Worm (Caenorhabditis elegans) whole organism, L1 larva: Measurements from ENCODE around the gene ZK154.1.

Experiments
- C16A3.4 ChIP-seq: fragments of 150-350 bp; optimal IDR thresholded peaks from 2 replicates; lab custom pipeline; 2014; ENCODE audit warnings: missing biosample characterization, missing genetic modification characterization
- F16B12.6 ChIP-seq: fragments of 150-350 bp; optimal IDR thresholded peaks from 2 replicates; lab custom pipeline; 2014; ENCODE audit warnings: missing biosample characterization, missing genetic modification characterization
- Y116A8C.19 ChIP-seq: sonication (generic microtip); optimal IDR thresholded peaks from 2 replicates; lab custom pipeline; 2016; ENCODE audit warnings: missing compliant biosample characterization, missing genetic modification characterization, borderline replicate concordance
- alr-1 ChIP-seq: fragments of 200-800 bp; sonication (Bioruptor generic); optimal IDR thresholded peaks from 2 replicates; lab custom pipeline; 2018; ENCODE audit warnings: borderline replicate concordance, mild to moderate bottlenecking, missing genetic modification characterization, missing compliant biosample characterization
- blmp-1 ChIP-seq: fragments of 150-350 bp; optimal IDR thresholded peaks from 2 replicates; lab custom pipeline; 2014; ENCODE audit warnings: missing biosample characterization, missing genetic modification characterization
- ceh-63 ChIP-seq: fragments of 200-800 bp; sonication (Bioruptor generic); optimal IDR thresholded peaks from 2 replicates; lab custom pipeline; 2018; ENCODE audit warnings: mild to moderate bottlenecking, missing genetic modification characterization, missing compliant biosample characterization
- ceh-8 ChIP-seq: fragments of 200-800 bp; sonication (Bioruptor generic); optimal IDR thresholded peaks from 2 replicates; lab custom pipeline; 2018; ENCODE audit warnings: mild to moderate bottlenecking, missing genetic modification characterization, moderate library complexity, missing compliant biosample characterization
- ceh-82 ChIP-seq, 3 experiments: fragments of 150-350 bp in 1 of 3; sonication (generic microtip) in 2 of 3; optimal IDR thresholded peaks; 2 replicates each; lab custom pipeline; 2014 to 2017; ENCODE audit warnings: missing biosample characterization in 3 of 3, missing genetic modification characterization in 3 of 3
- ceh-90 ChIP-seq: sonication (generic microtip); optimal IDR thresholded peaks from 2 replicates; lab custom pipeline; 2016; ENCODE audit warnings: missing genetic modification characterization, missing compliant biosample characterization
- ces-1 ChIP-seq: fragments of 150-350 bp; optimal IDR thresholded peaks from 2 replicates; lab custom pipeline; 2014; ENCODE audit warnings: missing biosample characterization, missing genetic modification reagents, missing genetic modification characterization
- dsc-1 ChIP-seq: sonication (generic microtip); optimal IDR thresholded peaks from 2 replicates; lab custom pipeline; 2016; ENCODE audit warnings: mild to moderate bottlenecking, missing genetic modification characterization, missing compliant biosample characterization
- efl-1 ChIP-seq, 4 experiments: fragments of 150-350 bp; optimal IDR thresholded peaks in 3 of 4; peaks in 1 of 4; 1 replicate in 1 of 4; 2 replicates in 3 of 4; lab custom pipeline; 2014; ENCODE audit warnings: missing biosample characterization in 2 of 4, missing genetic modification characterization in 2 of 4, missing genetic modification reagents in 2 of 4
- egl-13 ChIP-seq: sonication (generic microtip); optimal IDR thresholded peaks from 2 replicates; lab custom pipeline; 2016; ENCODE audit warnings: missing genotype, missing genetic modification reagents, missing genetic modification characterization, missing compliant biosample characterization
- elt-3 ChIP-seq, 6 experiments: fragments of 150-350 bp in 1 of 6; sonication (generic microtip); optimal IDR thresholded peaks; 2 replicates each; lab custom pipeline; 2017 to 2018; ENCODE audit warnings: missing biosample characterization in 6 of 6, missing genetic modification characterization in 6 of 6, inconsistent platforms in 1 of 6
- fkh-10 ChIP-seq: sonication (generic microtip); optimal IDR thresholded peaks from 2 replicates; lab custom pipeline; 2017; ENCODE audit warnings: missing biosample characterization, missing genetic modification reagents, missing genetic modification characterization
- fkh-4 ChIP-seq: sonication (generic microtip); optimal IDR thresholded peaks from 2 replicates; lab custom pipeline; 2016; ENCODE audit warnings: missing compliant biosample characterization, missing genetic modification characterization, borderline replicate concordance
- fkh-8 ChIP-seq: sonication (generic microtip); optimal IDR thresholded peaks from 2 replicates; lab custom pipeline; 2016; ENCODE audit warnings: mild to moderate bottlenecking, missing genetic modification characterization, missing compliant biosample characterization
- hlh-17 ChIP-seq: fragments of 200-800 bp; sonication (Bioruptor generic); optimal IDR thresholded peaks from 2 replicates; lab custom pipeline; 2018; ENCODE audit warnings: missing genetic modification characterization, mild to moderate bottlenecking, missing compliant biosample characterization, moderate library complexity, borderline replicate concordance
- hpl-2 ChIP-seq: fragments of 150-350 bp; optimal IDR thresholded peaks from 2 replicates; lab custom pipeline; 2014; ENCODE audit warnings: missing biosample characterization, missing genetic modification reagents, missing genetic modification characterization
- isw-1 ChIP-seq: fragments of 200-800 bp; sonication (Bioruptor generic); IDR thresholded peaks from 2 replicates; pipeline ENCODE4 v1.3.6; 2022; ENCODE audit warnings: missing genetic modification characterization, missing compliant biosample characterization
- jun-1 ChIP-seq: fragments of 150-350 bp; optimal IDR thresholded peaks from 2 replicates; lab custom pipeline; 2014; ENCODE audit warnings: missing biosample characterization, missing genetic modification reagents, missing genetic modification characterization
- lin-13 ChIP-seq: fragments of 150-350 bp; optimal IDR thresholded peaks from 2 replicates; lab custom pipeline; 2014; ENCODE audit warnings: missing biosample characterization, missing genetic modification reagents, missing genetic modification characterization
- lin-14 ChIP-seq: fragments of 200-800 bp; sonication (Bioruptor generic); optimal IDR thresholded peaks from 2 replicates; lab custom pipeline; 2018; ENCODE audit warnings: mild to moderate bottlenecking, missing genetic modification characterization, moderate library complexity, missing compliant biosample characterization
- lin-35 ChIP-seq, 2 experiments: fragments of 150-350 bp; optimal IDR thresholded peaks; 2 replicates each; lab custom pipeline; 2014; ENCODE audit warnings: missing biosample characterization in 2 of 2, missing genetic modification characterization in 2 of 2, missing genetic modification reagents in 2 of 2
- lin-39 ChIP-seq: fragments of 150-350 bp; optimal IDR thresholded peaks from 2 replicates; lab custom pipeline; 2014; ENCODE audit warnings: missing biosample characterization, missing genetic modification reagents, missing genetic modification characterization
- lir-3 ChIP-seq: sonication (generic microtip); optimal IDR thresholded peaks from 2 replicates; lab custom pipeline; 2016; ENCODE audit warnings: mild to moderate bottlenecking, missing genetic modification characterization, moderate library complexity, missing compliant biosample characterization; ENCODE audit not compliant: poor library complexity
- lsy-2 ChIP-seq, 2 experiments: fragments of 150-350 bp; optimal IDR thresholded peaks; 2 replicates each; lab custom pipeline; 2014; ENCODE audit warnings: missing biosample characterization in 2 of 2, missing genetic modification characterization in 2 of 2
- mab-9 ChIP-seq: fragments of 200-800 bp; sonication (Bioruptor generic); IDR thresholded peaks from 2 replicates; pipeline ENCODE4 v1.3.6; 2022; ENCODE audit warnings: missing genetic modification reagents, missing genetic modification characterization, missing compliant biosample characterization
- nhr-11 ChIP-seq: fragments of 150-350 bp; optimal IDR thresholded peaks from 2 replicates; lab custom pipeline; 2014; ENCODE audit warnings: missing biosample characterization, missing genetic modification characterization
- nhr-237 ChIP-seq: fragments of 150-350 bp; optimal IDR thresholded peaks from 2 replicates; lab custom pipeline; 2014; ENCODE audit warnings: missing biosample characterization, missing genetic modification characterization
- nhr-28 ChIP-seq: fragments of 150-350 bp; optimal IDR thresholded peaks from 2 replicates; lab custom pipeline; 2014; ENCODE audit warnings: missing biosample characterization, missing genetic modification characterization
- nhr-47 ChIP-seq: sonication (generic microtip); optimal IDR thresholded peaks from 2 replicates; lab custom pipeline; 2016; ENCODE audit warnings: mild to moderate bottlenecking, missing genetic modification characterization, moderate library complexity, missing compliant biosample characterization
- nhr-84 ChIP-seq: sonication (generic microtip); optimal IDR thresholded peaks from 2 replicates; lab custom pipeline; 2017; ENCODE audit warnings: missing biosample characterization, missing genetic modification characterization
- pag-3 ChIP-seq: sonication (generic microtip); optimal IDR thresholded peaks from 2 replicates; lab custom pipeline; 2017; ENCODE audit warnings: missing genetic modification characterization, mild to moderate bottlenecking, missing compliant biosample characterization, antibody characterized with exemption, borderline replicate concordance; ENCODE audit not compliant: insufficient read depth
- pax-3 ChIP-seq: fragments of 200-800 bp; sonication (Bioruptor generic); optimal IDR thresholded peaks from 2 replicates; lab custom pipeline; 2018; ENCODE audit warnings: mild to moderate bottlenecking, missing genetic modification characterization, moderate library complexity, missing compliant biosample characterization
- rnt-1 ChIP-seq: sonication (generic microtip); optimal IDR thresholded peaks from 2 replicates; lab custom pipeline; 2016; ENCODE audit warnings: mild to moderate bottlenecking, missing genetic modification characterization, moderate library complexity, missing compliant biosample characterization
- snpc-4 ChIP-seq: fragments of 150-350 bp; optimal IDR thresholded peaks from 2 replicates; lab custom pipeline; 2014; ENCODE audit warnings: missing biosample characterization, missing genetic modification characterization
- sox-4 ChIP-seq: sonication (generic microtip); optimal IDR thresholded peaks from 2 replicates; lab custom pipeline; 2016; ENCODE audit warnings: missing genetic modification characterization, missing compliant biosample characterization
- sptf-1 ChIP-seq: fragments of 150-350 bp; optimal IDR thresholded peaks from 2 replicates; lab custom pipeline; 2014; ENCODE audit warnings: missing biosample characterization, missing genetic modification characterization
- sup-37 ChIP-seq: fragments of 200-800 bp; sonication (Bioruptor generic); optimal IDR thresholded peaks from 2 replicates; lab custom pipeline; 2018; ENCODE audit warnings: mild to moderate bottlenecking, missing genetic modification characterization, missing compliant biosample characterization
- swsn-7 ChIP-seq: sonication (generic microtip); optimal IDR thresholded peaks from 2 replicates; lab custom pipeline; 2016; ENCODE audit warnings: missing genetic modification characterization, missing compliant biosample characterization
- tlp-1 ChIP-seq: fragments of 150-350 bp; optimal IDR thresholded peaks from 2 replicates; lab custom pipeline; 2014; ENCODE audit warnings: missing biosample characterization, missing genetic modification characterization
- unc-130 ChIP-seq: fragments of 150-350 bp; optimal IDR thresholded peaks from 2 replicates; lab custom pipeline; 2017; ENCODE audit warnings: missing biosample characterization, missing genetic modification characterization, inconsistent platforms
- unc-62 ChIP-seq: fragments of 150-350 bp; optimal IDR thresholded peaks from 2 replicates; lab custom pipeline; 2014; ENCODE audit warnings: missing biosample characterization, missing genetic modification reagents, missing genetic modification characterization
- unc-86 ChIP-seq: sonication (generic microtip); optimal IDR thresholded peaks from 2 replicates; lab custom pipeline; 2016; ENCODE audit warnings: missing genetic modification characterization, missing compliant biosample characterization
- zag-1 ChIP-seq: fragments of 150-350 bp; optimal IDR thresholded peaks from 2 replicates; lab custom pipeline; 2014; ENCODE audit warnings: missing biosample characterization, missing genetic modification characterization
- zip-4 ChIP-seq: fragments of 200-800 bp; sonication (Bioruptor generic); optimal IDR thresholded peaks from 2 replicates; lab custom pipeline; 2018; ENCODE audit warnings: mild to moderate bottlenecking, missing genetic modification characterization, moderate library complexity, missing compliant biosample characterization
- ztf-11 ChIP-seq, 2 experiments: sonication (generic microtip); optimal IDR thresholded peaks; 2 replicates each; lab custom pipeline; 2016 to 2017; ENCODE audit warnings: missing genetic modification characterization in 2 of 2, missing biosample characterization in 1 of 2, missing compliant biosample characterization in 1 of 2

ZK154.1 gene

DNA sequence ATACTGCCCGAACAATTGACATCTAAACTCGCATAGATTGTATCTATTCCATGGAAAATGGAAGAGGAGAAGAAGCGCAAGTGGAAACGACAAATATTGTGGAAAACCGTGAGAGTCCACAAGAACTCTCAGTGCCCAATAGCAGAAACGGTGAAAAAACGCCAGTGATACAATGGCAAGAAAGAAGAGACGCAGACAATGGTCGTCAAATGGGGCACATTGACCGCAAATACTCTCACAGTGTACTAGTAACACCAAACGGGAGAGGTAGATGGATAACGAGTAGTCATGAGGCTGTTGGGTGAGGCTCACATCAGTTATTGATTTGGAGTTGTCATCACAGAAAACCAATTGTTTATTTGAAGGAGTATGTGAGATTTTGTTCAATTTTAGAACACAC, 3.0 kb downstream of the ZK154.1 start, which contains the start of gene ZK154.4 (continued):
- TF ChIP-seq lsy-2 (tag; optimal IDR thresholded peaks at IDR 0.05; lab: Kevin White, UChicago) = peak; percentile 42 to 73
- no peak for TF ChIP-seq nhr-11
- peak; percentile 41 to 62 for TF ChIP-seq efl-1 (optimal IDR thresholded peaks at IDR 0.05; lab: Kevin White, UChicago)
- TF ChIP-seq efl-1 (GFP tag; optimal IDR thresholded peaks at IDR 0.05 in 1 of 2; lab: Kevin White, UChicago) = peak; percentile 63 to 92
- peak; percentile 52 to 74 for TF ChIP-seq lin-35 (GFP tag; optimal IDR thresholded peaks at IDR 0.05; lab: Kevin White, UChicago)
- peak; percentile 69 for TF ChIP-seq rnt-1
- TF ChIP-seq F16B12.6 = peak; percentile 91
- TF ChIP-seq fkh-10 (GFP tag; lab: Kevin White, UChicago) = no peak

DNA sequence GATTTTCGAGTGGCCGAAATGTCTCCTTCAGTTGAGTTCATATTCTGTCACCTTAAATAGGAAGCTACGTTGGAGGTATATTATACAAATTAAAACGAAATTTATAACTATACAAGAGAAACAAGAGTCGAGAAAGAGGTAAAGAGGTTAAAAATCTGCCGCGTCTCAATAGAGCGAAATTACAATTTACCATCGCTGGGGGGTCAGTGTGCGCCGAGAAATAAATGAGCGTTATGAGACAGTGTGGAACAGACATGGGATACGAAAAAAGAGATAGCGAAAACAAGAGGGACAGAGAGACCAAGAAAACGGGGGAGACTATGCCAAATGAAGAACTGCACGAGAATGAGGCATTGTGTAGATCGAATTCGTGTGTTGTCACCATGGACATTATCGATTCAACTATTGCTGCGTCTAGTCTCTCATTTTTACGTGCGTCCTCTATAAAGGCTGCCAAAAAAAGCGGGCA, 8.5 kb downstream of the ZK154.1 start, which contains the start of gene ZK154.5:
TSS of gene ZK154.5 (minus strand) at position 51 of the 469 bp plus-strand sequence.
- TF ChIP-seq lir-3 (no peak), sup-37 (no peak), nhr-47 (peak; percentile 41), sox-4 (tag; lab: Kevin White, UChicago) (no peak), tlp-1 (tag; lab: Kevin White, UChicago) (no peak), unc-86 (tag; lab: Kevin White, UChicago) (peak; percentile 26), fkh-8 (tag; lab: Kevin White, UChicago) (peak; percentile 43), unc-62 (GFP tag; lab: Kevin White, UChicago) (no peak), nhr-28 (tag; lab: Kevin White, UChicago) (no peak), lin-13 (no peak), snpc-4 (tag; lab: Kevin White, UChicago) (no peak), isw-1 (GFP tag; lab: Robert Waterston, UW) (no peak), ztf-11 (tag; optimal IDR thresholded peaks at IDR 0.05; lab: Kevin White, UChicago) (peak in 1 of 2 experiments; percentile 16), zag-1 (tag; lab: Kevin White, UChicago) (no peak), fkh-4 (no peak), pag-3 (tag; lab: Kevin White, UChicago) (no peak), lin-35 (GFP tag; optimal IDR thresholded peaks at IDR 0.05; lab: Kevin White, UChicago) (peak; percentile 58 to 74), swsn-7 (tag; lab: Kevin White, UChicago) (peak; percentile 49), ceh-82 (tag; optimal IDR thresholded peaks at IDR 0.05; lab: Kevin White, UChicago) (peak in 1 of 3 experiments; percentile 38), alr-1 (tag; lab: Kevin White, UChicago) (no peak), Y116A8C.19 (tag; lab: Kevin White, UChicago) (no peak), nhr-84 (tag; lab: Kevin White, UChicago) (no peak), nhr-11 (no peak), nhr-237 (no peak), efl-1 (optimal IDR thresholded peaks at IDR 0.05; lab: Kevin White, UChicago) (peak; percentile 44 to 84), efl-1 (GFP tag; optimal IDR thresholded peaks at IDR 0.05 in 1 of 2; lab: Kevin White, UChicago) (peak in 1 of 2 experiments; percentile 19), ceh-8 (GFP tag; lab: Kevin White, UChicago) (no peak), ceh-63 (GFP tag; lab: Kevin White, UChicago) (no peak), lsy-2 (tag; optimal IDR thresholded peaks at IDR 0.05; lab: Kevin White, UChicago) (peak; percentile 18 to 61), hlh-17 (no peak), lin-39 (tag; lab: Kevin White, UChicago) (no peak), pax-3 (tag; lab: Kevin White, UChicago) (no peak), unc-130 (no peak), fkh-10 (GFP tag; lab: Kevin White, UChicago) (no peak), hpl-2 (GFP tag; lab: Kevin White, UChicago) (no peak), dsc-1 (tag; lab: Kevin White, UChicago) (no peak), lin-14 (peak; percentile 80), egl-13 (no peak), jun-1 (tag; lab: Kevin White, UChicago) (no peak), sptf-1 (no peak), ceh-90 (no peak), ces-1 (GFP tag; lab: Kevin White, UChicago) (no peak), elt-3 (tag; optimal IDR thresholded peaks at IDR 0.05; lab: Kevin White, UChicago) (peak in 1 of 6 experiments; percentile 50), mab-9 (GFP tag; lab: Robert Waterston, UW) (no peak), zip-4 (GFP tag; lab: Kevin White, UChicago) (no peak), blmp-1 (tag; lab: Kevin White, UChicago) (peak; percentile 52), C16A3.4 (peak; percentile 30)
